Worm (Caenorhabditis elegans) whole organism, L4 larva: ENCODE measurements around the gene rab-21.

Experiments used
- nhr-11 ChIP-seq: fragments of 150-350 bp; optimal IDR thresholded peaks from 2 replicates; lab custom pipeline; 2014; ENCODE audit warnings: missing biosample characterization, missing genetic modification characterization
- nhr-77 ChIP-seq: fragments of 150-350 bp; optimal IDR thresholded peaks from 2 replicates; lab custom pipeline; 2014; ENCODE audit warnings: missing biosample characterization, missing genetic modification characterization

DNA sequence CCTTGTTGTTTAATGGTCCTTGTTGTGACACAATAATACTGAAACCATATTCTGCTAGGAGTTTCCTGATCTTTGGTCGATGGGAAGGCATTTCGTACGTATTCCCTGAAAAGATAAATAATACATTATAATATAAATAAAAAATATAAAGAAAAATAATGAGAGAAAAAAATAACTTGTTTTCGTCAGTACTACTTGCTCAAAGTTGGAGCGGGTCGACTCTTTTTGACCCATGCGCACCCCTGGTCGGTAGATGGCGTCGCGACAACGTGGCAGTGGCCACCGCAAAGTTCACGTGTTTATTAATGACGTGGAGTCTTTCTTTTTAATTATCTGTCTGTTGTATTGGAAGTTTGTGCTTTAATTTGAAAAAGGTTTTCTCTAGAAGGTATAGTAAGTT lies 19.0 kb downstream of the rab-21 start, which contains the start of gene C34C6.10:
- TF ChIP-seq nhr-77 (no peak), nhr-11 (tag; lab: Kevin White, UChicago) (no peak)
